Fruit fly (Drosophila melanogaster): Measurements from ENCODE around the gene Anp.

- no peak for TF ChIP-seq Myc (optimal IDR thresholded peaks at IDR 0.05)
- no peak for TF ChIP-seq insv (optimal IDR thresholded peaks at IDR 0.05)
- no peak for TF ChIP-seq h (optimal IDR thresholded peaks at IDR 0.05)
- TF ChIP-seq Sin3A (optimal IDR thresholded peaks at IDR 0.05) = no peak
Observed at dm6 chr3R:30255255-30256121, 45.7 kb downstream of the Anp start.

All from Kc167 (cell line).